Fruit fly (Drosophila melanogaster): ENCODE data around the gene CG13361.

Gene CG13361

dm6 chrX:779344-779743, 25.9 kb upstream of the CG13361 start (continued):
- TF ChIP-seq fd96Cb (tag; optimal IDR thresholded peaks at IDR 0.05) (peak; percentile 32), eve (GFP tag; optimal IDR thresholded peaks at IDR 0.05) (no peak), CG15269 (tag; optimal IDR thresholded peaks at IDR 0.05) (peak; percentile 28), CG17385 (GFP tag; optimal IDR thresholded peaks at IDR 0.05) (peak; percentile 14), lmd (GFP tag; IDR thresholded peaks at IDR 0.05) (peak; percentile 25; the same call in 1 of the 2 replicates), nmo (GFP tag; optimal IDR thresholded peaks at IDR 0.05) (peak; percentile 36), gem (tag; optimal IDR thresholded peaks at IDR 0.05) (peak; percentile 53), lilli (GFP tag; optimal IDR thresholded peaks at IDR 0.05) (peak; percentile 21), sug (tag; optimal IDR thresholded peaks at IDR 0.05) (no peak), Hr51 (GFP tag; optimal IDR thresholded peaks at IDR 0.05) (no peak), crol (GFP tag; IDR thresholded peaks at IDR 0.05) (peak; percentile 27; the same call in 1 of the 2 replicates), CG4424 (GFP tag; optimal IDR thresholded peaks at IDR 0.05) (peak; percentile 18), dysf (GFP tag; IDR thresholded peaks at IDR 0.05) (peak; percentile 23; the same call in 1 of the 3 replicates), Xbp1 (GFP tag; optimal IDR thresholded peaks at IDR 0.05) (no peak), Bteb2 (GFP tag; optimal IDR thresholded peaks at IDR 0.05) (no peak), CG9727 (GFP tag; optimal IDR thresholded peaks at IDR 0.05) (peak; percentile 13), lola (GFP tag; optimal IDR thresholded peaks at IDR 0.05) (peak in 1 of 3 experiments; percentile 10), salm (tag; optimal IDR thresholded peaks at IDR 0.05) (no peak), CG15514 (GFP tag; optimal IDR thresholded peaks at IDR 0.05) (no peak), Drgx (GFP tag; IDR thresholded peaks at IDR 0.05) (peak; percentile 45; the same call in 1 of the 2 replicates), bab2 (GFP tag; optimal IDR thresholded peaks at IDR 0.05) (peak; percentile 0), Sox102F (GFP tag; optimal IDR thresholded peaks at IDR 0.05) (peak; percentile 30), CG18262 (tag; optimal IDR thresholded peaks at IDR 0.05) (peak; percentile 44), h (optimal IDR thresholded peaks at IDR 0.05) (no peak), CG10267 (tag; optimal IDR thresholded peaks at IDR 0.05) (no peak), CG18476 (GFP tag; optimal IDR thresholded peaks at IDR 0.05) (no peak), Blimp-1 (GFP tag; optimal IDR thresholded peaks at IDR 0.05) (peak; percentile 28), CG4404 (GFP tag; IDR thresholded peaks at IDR 0.05) (no peak), CG4854 (GFP tag; optimal IDR thresholded peaks at IDR 0.05) (no peak), abd-A (tag; optimal IDR thresholded peaks at IDR 0.05) (no peak), CG12659 (GFP tag; optimal IDR thresholded peaks at IDR 0.05) (peak; percentile 15), dmrt11E (tag; optimal IDR thresholded peaks at IDR 0.05) (peak; percentile 29), pros (GFP tag; optimal IDR thresholded peaks at IDR 0.05) (no peak), CG9437 (GFP tag; optimal IDR thresholded peaks at IDR 0.05) (no peak), CG7372 (GFP tag; IDR thresholded peaks at IDR 0.05) (no peak), unpg (GFP tag; optimal IDR thresholded peaks at IDR 0.05) (peak; percentile 45)

- TF ChIP-seq sima (GFP tag; optimal IDR thresholded peaks at IDR 0.05): no peak
- no peak for TF ChIP-seq rib (GFP tag; IDR thresholded peaks at IDR 0.05)
- peak; percentile 42 for TF ChIP-seq nom (GFP tag; optimal IDR thresholded peaks at IDR 0.05)
- TF ChIP-seq Lim3 (GFP tag; IDR thresholded peaks at IDR 0.05): no peak
- TF ChIP-seq bsh (GFP tag; optimal IDR thresholded peaks at IDR 0.05): peak in 1 of 2 experiments; percentile 29
- no peak for TF ChIP-seq Gsc (GFP tag; IDR thresholded peaks at IDR 0.05)
- no peak for TF ChIP-seq lilli (GFP tag; optimal IDR thresholded peaks at IDR 0.05)
- TF ChIP-seq sens (GFP tag): peak; percentile 13
- TF ChIP-seq Doc3 (GFP tag; IDR thresholded peaks at IDR 0.05; ENCODE audit: partially characterized antibody): no peak
- TF ChIP-seq Xrp1 (GFP tag; IDR thresholded peaks at IDR 0.05): 0 out of 2 replicates have a peak, but pooled peaks have one; percentile 10
- TF ChIP-seq Drgx (GFP tag; IDR thresholded peaks at IDR 0.05): peak; percentile 55
- TF ChIP-seq lbe (GFP tag; optimal IDR thresholded peaks at IDR 0.05): peak; percentile 58
- peak; percentile 75 for TF ChIP-seq D19A (tag; optimal IDR thresholded peaks at IDR 0.05)
- peak; percentile 67 for TF ChIP-seq corto (GFP tag; optimal IDR thresholded peaks at IDR 0.05)
- TF ChIP-seq CG6791 (GFP tag; IDR thresholded peaks at IDR 0.05; ENCODE audit: partially characterized antibody): no peak
- TF ChIP-seq CG7786 (GFP tag; optimal IDR thresholded peaks at IDR 0.05): no peak
- TF ChIP-seq row (GFP tag; IDR thresholded peaks at IDR 0.05): peak; percentile 18; the same call in 1 of the 3 replicates
- peak; percentile 0 for TF ChIP-seq CG17385 (GFP tag; optimal IDR thresholded peaks at IDR 0.05)
Observed at dm6 chrX:775184-775583, 21.7 kb upstream of the CG13361 start.

Data from whole organism, embryonic.